Worm (Caenorhabditis elegans) whole organism, L3 larva: ENCODE results near the gene zzz-1.
A peak's percentile ranks its signal among the peaks of the same experiment; 100 is the strongest.

ENCODE experiments used
- ZK546.5 ChIP-seq: sonication (generic microtip); optimal IDR thresholded peaks from 2 replicates; lab custom pipeline; 2017; ENCODE audit warnings: missing biosample characterization, missing genetic modification characterization
- aly-2 ChIP-seq: fragments of 150-350 bp; optimal IDR thresholded peaks from 2 replicates; lab custom pipeline; 2014; ENCODE audit warnings: missing biosample characterization, missing genetic modification characterization
- ama-1 ChIP-seq: fragments of 150-350 bp; optimal IDR thresholded peaks from 2 replicates; lab custom pipeline; 2018
- ceh-16 ChIP-seq: sonication (generic microtip); optimal IDR thresholded peaks from 2 replicates; lab custom pipeline; 2017; ENCODE audit warnings: missing biosample characterization, missing genetic modification characterization
- ceh-82 ChIP-seq: fragments of 150-350 bp; optimal IDR thresholded peaks from 2 replicates; lab custom pipeline; 2014; ENCODE audit warnings: missing biosample characterization, missing genetic modification characterization
- daf-12 ChIP-seq: fragments of 150-350 bp; optimal IDR thresholded peaks from 2 replicates; lab custom pipeline; 2014; ENCODE audit warnings: missing biosample characterization, missing genetic modification reagents, missing genetic modification characterization
- egl-27 ChIP-seq: sonication (generic microtip); optimal IDR thresholded peaks from 4 replicates; lab custom pipeline; 2017; ENCODE audit warnings: missing biosample characterization, missing genetic modification reagents, missing genetic modification characterization
- egl-5 ChIP-seq: fragments of 150-350 bp; optimal IDR thresholded peaks from 2 replicates; lab custom pipeline; 2017; ENCODE audit warnings: missing biosample characterization, missing genetic modification reagents, missing genetic modification characterization, inconsistent platforms
- elt-1 ChIP-seq: fragments of 150-350 bp; optimal IDR thresholded peaks from 2 replicates; lab custom pipeline; 2014; ENCODE audit warnings: missing biosample characterization, missing genetic modification characterization
- elt-2 ChIP-seq: sonication (generic microtip); optimal IDR thresholded peaks from 2 replicates; lab custom pipeline; 2016; ENCODE audit warnings: missing genetic modification reagents, mild to moderate bottlenecking, missing genetic modification characterization, missing compliant biosample characterization
- eor-1 ChIP-seq, 2 experiments: fragments of 150-350 bp; optimal IDR thresholded peaks; 2 replicates each; lab custom pipeline; 2014 to 2018; ENCODE audit warnings: missing biosample characterization in 2 of 2, missing genetic modification characterization in 2 of 2
- fkh-10 ChIP-seq: sonication (generic microtip); optimal IDR thresholded peaks from 2 replicates; lab custom pipeline; 2017; ENCODE audit warnings: missing biosample characterization, missing genetic modification reagents, missing genetic modification characterization
- fkh-2 ChIP-seq: fragments of 150-350 bp; optimal IDR thresholded peaks from 2 replicates; lab custom pipeline; 2014; ENCODE audit warnings: missing biosample characterization, missing genetic modification reagents, missing genetic modification characterization
- fos-1 ChIP-seq: fragments of 150-350 bp; optimal IDR thresholded peaks from 2 replicates; lab custom pipeline; 2014; ENCODE audit warnings: missing biosample characterization, missing genetic modification characterization
- jun-1 ChIP-seq: fragments of 150-350 bp; optimal IDR thresholded peaks from 2 replicates; lab custom pipeline; 2014; ENCODE audit warnings: missing biosample characterization, missing genetic modification reagents, missing genetic modification characterization
- lin-15B ChIP-seq: fragments of 150-350 bp; optimal IDR thresholded peaks from 2 replicates; lab custom pipeline; 2014; ENCODE audit warnings: missing biosample characterization, missing genetic modification characterization
- lin-39 ChIP-seq: fragments of 150-350 bp; optimal IDR thresholded peaks from 2 replicates; lab custom pipeline; 2018; ENCODE audit warnings: missing biosample characterization, missing genetic modification reagents, missing genetic modification characterization
- lsy-12 ChIP-seq: sonication (generic microtip); optimal IDR thresholded peaks from 2 replicates; lab custom pipeline; 2016; ENCODE audit warnings: mild to moderate bottlenecking, missing genetic modification characterization, missing compliant biosample characterization
- mdl-1 ChIP-seq: fragments of 150-350 bp; optimal IDR thresholded peaks from 2 replicates; lab custom pipeline; 2014; ENCODE audit warnings: missing biosample characterization, missing genetic modification characterization
- mml-1 ChIP-seq: fragments of 150-350 bp; sonication (generic microtip); optimal IDR thresholded peaks from 3 replicates; lab custom pipeline; 2014; ENCODE audit warnings: missing biosample characterization, missing genetic modification characterization
- nfya-1 ChIP-seq: sonication (generic microtip); optimal IDR thresholded peaks from 2 replicates; lab custom pipeline; 2017; ENCODE audit warnings: missing genetic modification characterization, mild to moderate bottlenecking, missing compliant biosample characterization, antibody characterized with exemption, moderate library complexity; ENCODE audit not compliant: insufficient read depth
- nhr-11 ChIP-seq: fragments of 150-350 bp; optimal IDR thresholded peaks from 2 replicates; lab custom pipeline; 2014; ENCODE audit warnings: missing biosample characterization, missing genetic modification characterization
- nhr-23 ChIP-seq: fragments of 150-350 bp; optimal IDR thresholded peaks from 2 replicates; lab custom pipeline; 2014; ENCODE audit warnings: missing biosample characterization, missing genetic modification reagents, missing genetic modification characterization
- nhr-237 ChIP-seq: fragments of 150-350 bp; optimal IDR thresholded peaks from 2 replicates; lab custom pipeline; 2014; ENCODE audit warnings: missing biosample characterization, missing genetic modification characterization
- nhr-25 ChIP-seq: sonication (generic microtip); optimal IDR thresholded peaks from 2 replicates; lab custom pipeline; 2017; ENCODE audit warnings: missing biosample characterization, missing genetic modification characterization
- nhr-28 ChIP-seq: fragments of 150-350 bp; optimal IDR thresholded peaks from 2 replicates; lab custom pipeline; 2014; ENCODE audit warnings: missing biosample characterization, missing genetic modification characterization
- nhr-43 ChIP-seq: sonication (generic microtip); optimal IDR thresholded peaks from 2 replicates; lab custom pipeline; 2016; ENCODE audit warnings: mild to moderate bottlenecking, missing genetic modification characterization, missing compliant biosample characterization; ENCODE audit not compliant: poor library complexity, severe bottlenecking
- nhr-77 ChIP-seq: fragments of 150-350 bp; optimal IDR thresholded peaks from 2 replicates; lab custom pipeline; 2014; ENCODE audit warnings: missing biosample characterization, missing genetic modification characterization
- pha-4 ChIP-seq: fragments of 150-350 bp; optimal IDR thresholded peaks from 2 replicates; lab custom pipeline; 2014; ENCODE audit warnings: missing biosample characterization, missing genetic modification reagents, missing genetic modification characterization
- pqm-1 ChIP-seq: fragments of 150-350 bp; optimal IDR thresholded peaks from 2 replicates; lab custom pipeline; 2017; ENCODE audit warnings: missing biosample characterization, missing genetic modification characterization, inconsistent platforms
- sea-2 ChIP-seq: fragments of 150-350 bp; sonication (generic microtip); optimal IDR thresholded peaks from 4 replicates; lab custom pipeline; 2014; ENCODE audit warnings: missing biosample characterization, missing genetic modification reagents, missing genetic modification characterization
- skn-1 ChIP-seq: fragments of 150-350 bp; optimal IDR thresholded peaks from 2 replicates; lab custom pipeline; 2014; ENCODE audit warnings: missing biosample characterization, missing genetic modification characterization
- snpc-4 ChIP-seq: fragments of 150-350 bp; optimal IDR thresholded peaks from 2 replicates; lab custom pipeline; 2014; ENCODE audit warnings: missing biosample characterization, missing genetic modification characterization
- tbx-2 ChIP-seq: sonication (generic microtip); optimal IDR thresholded peaks from 2 replicates; lab custom pipeline; 2016; ENCODE audit warnings: mild to moderate bottlenecking, missing genetic modification characterization, missing compliant biosample characterization
- unc-39 ChIP-seq: sonication (generic microtip); optimal IDR thresholded peaks from 4 replicates; lab custom pipeline; 2017; ENCODE audit warnings: missing biosample characterization, missing genetic modification characterization
- unc-62 ChIP-seq: fragments of 150-350 bp; sonication (generic microtip); optimal IDR thresholded peaks from 4 replicates; lab custom pipeline; 2014; ENCODE audit warnings: missing biosample characterization, missing genetic modification reagents, missing genetic modification characterization
- zag-1 ChIP-seq: fragments of 150-350 bp; optimal IDR thresholded peaks from 2 replicates; lab custom pipeline; 2014; ENCODE audit warnings: missing biosample characterization, missing genetic modification characterization
- ztf-11 ChIP-seq: fragments of 150-350 bp; optimal IDR thresholded peaks from 2 replicates; lab custom pipeline; 2014; ENCODE audit warnings: missing biosample characterization, missing genetic modification characterization
- ztf-4 ChIP-seq: fragments of 150-350 bp; optimal IDR thresholded peaks from 2 replicates; lab custom pipeline; 2014; ENCODE audit warnings: missing biosample characterization, missing genetic modification characterization

zzz-1 gene

DNA sequence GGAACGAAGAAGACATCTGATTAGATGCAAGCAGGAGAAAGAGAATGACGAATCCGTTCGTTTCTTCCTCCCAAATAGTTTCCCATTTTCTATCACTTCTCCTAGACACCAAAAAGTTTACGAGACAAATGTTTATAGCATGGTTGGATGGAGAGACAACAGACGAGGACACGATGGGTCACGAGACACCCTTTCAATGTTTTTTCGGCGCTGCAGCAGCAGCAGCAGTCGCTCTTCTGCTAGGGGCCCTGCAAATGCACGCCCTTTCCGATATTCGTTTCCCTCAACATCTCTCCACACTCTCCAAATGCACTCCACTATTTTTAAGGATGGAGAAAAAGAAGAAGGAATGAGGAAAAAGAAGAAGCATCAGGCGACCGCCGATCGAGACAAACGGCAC, 50.6 kb downstream of the zzz-1 start (continued):
- TF ChIP-seq ZK546.5 (tag; lab: Kevin White, UChicago) = no peak
- TF ChIP-seq elt-1 (tag; lab: Kevin White, UChicago) = no peak
- peak; percentile 56 for TF ChIP-seq nhr-23 (tag; lab: Kevin White, UChicago)
- peak; percentile 66 for TF ChIP-seq zag-1 (tag; lab: Kevin White, UChicago)
- TF ChIP-seq daf-12 = no peak
- TF ChIP-seq mml-1 = no peak
- TF ChIP-seq nhr-77 = no peak
- TF ChIP-seq lin-39 (tag; lab: Kevin White, UChicago) = peak; percentile 87
- no peak for TF ChIP-seq unc-39 (tag; lab: Kevin White, UChicago)
- no peak for TF ChIP-seq nhr-28 (tag; lab: Kevin White, UChicago)
- TF ChIP-seq egl-27 = peak; percentile 62
- peak; percentile 35 for TF ChIP-seq ztf-4 (tag; lab: Kevin White, UChicago)
- peak; percentile 77 for TF ChIP-seq tbx-2 (tag; lab: Kevin White, UChicago)
- TF ChIP-seq ama-1 (lab: Kevin White, UChicago) = peak; percentile 52
- no peak for TF ChIP-seq nhr-237
- peak; percentile 59 for TF ChIP-seq pha-4 (tag; lab: Kevin White, UChicago)

DNA sequence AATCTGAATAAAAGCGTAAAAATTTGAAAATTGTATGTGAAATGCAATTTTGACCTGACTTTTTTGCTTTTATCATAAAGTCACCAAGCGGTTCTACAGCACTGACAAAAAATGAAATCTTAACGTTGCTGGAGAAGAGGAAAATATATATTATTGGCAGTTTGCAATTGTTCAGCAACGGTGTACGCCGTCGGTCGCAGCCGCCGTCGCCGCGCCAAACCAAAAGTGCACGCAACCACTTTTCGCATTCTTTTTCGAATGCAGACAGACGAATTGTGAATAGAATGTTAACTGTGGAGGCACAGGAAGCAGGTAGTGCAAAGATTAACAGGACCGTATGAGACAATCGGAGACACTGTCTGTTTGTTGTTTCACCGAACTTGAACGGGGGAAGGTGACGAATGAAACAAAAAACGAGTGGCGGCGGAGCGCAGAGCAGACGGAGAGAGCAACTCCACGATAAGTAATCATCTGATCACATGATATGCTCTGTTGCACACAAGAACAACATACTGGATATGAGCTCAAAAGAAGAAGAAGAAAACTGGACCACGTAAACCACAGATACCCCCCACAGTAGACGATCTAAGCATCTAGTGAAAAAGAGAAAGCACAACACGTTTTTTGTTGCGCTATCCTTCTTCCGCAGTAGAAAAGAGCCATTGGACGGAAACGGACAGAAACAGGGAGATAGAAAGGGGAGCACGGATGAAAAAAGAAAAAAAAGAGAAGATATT, 51.9 kb downstream of the zzz-1 start:
- TF ChIP-seq eor-1 (tag; optimal IDR thresholded peaks at IDR 0.05; lab: Kevin White, UChicago) = no peak
- no peak for TF ChIP-seq zag-1 (tag; lab: Kevin White, UChicago)
- peak; percentile 10 for TF ChIP-seq jun-1 (tag; lab: Kevin White, UChicago)
- peak; percentile 64 for TF ChIP-seq nhr-11
- peak; percentile 49 for TF ChIP-seq lin-39 (tag; lab: Kevin White, UChicago)
- no peak for TF ChIP-seq fos-1 (tag; lab: Kevin White, UChicago)
- TF ChIP-seq mdl-1 (tag; lab: Kevin White, UChicago) = no peak
- no peak for TF ChIP-seq fkh-2
- TF ChIP-seq nhr-28 (tag; lab: Kevin White, UChicago) = no peak
- no peak for TF ChIP-seq aly-2
- no peak for TF ChIP-seq sea-2 (GFP tag; lab: Kevin White, UChicago)
- peak; percentile 78 for TF ChIP-seq pha-4 (tag; lab: Kevin White, UChicago)
- TF ChIP-seq lin-15B (tag; lab: Kevin White, UChicago) = no peak
- TF ChIP-seq elt-2 = peak; percentile 42
- peak; percentile 47 for TF ChIP-seq ama-1 (lab: Kevin White, UChicago)
- TF ChIP-seq nfya-1 (tag; lab: Kevin White, UChicago) = peak; percentile 15
- TF ChIP-seq lsy-12 (tag; lab: Kevin White, UChicago) = no peak
- no peak for TF ChIP-seq nhr-237
- TF ChIP-seq nhr-23 (tag; lab: Kevin White, UChicago) = no peak
- no peak for TF ChIP-seq ztf-11
- TF ChIP-seq nhr-25 (tag; lab: Kevin White, UChicago) = peak; percentile 10
- TF ChIP-seq ceh-16 (tag; lab: Kevin White, UChicago) = no peak
- no peak for TF ChIP-seq ZK546.5 (tag; lab: Kevin White, UChicago)
- no peak for TF ChIP-seq ztf-4 (tag; lab: Kevin White, UChicago)
- no peak for TF ChIP-seq egl-5 (tag; lab: Kevin White, UChicago)
- no peak for TF ChIP-seq snpc-4
- peak; percentile 58 for TF ChIP-seq pqm-1 (tag; lab: Kevin White, UChicago)
- peak; percentile 23 for TF ChIP-seq fkh-10 (GFP tag; lab: Kevin White, UChicago)
- TF ChIP-seq mml-1 = no peak
- no peak for TF ChIP-seq ceh-82
- no peak for TF ChIP-seq tbx-2 (tag; lab: Kevin White, UChicago)
- no peak for TF ChIP-seq skn-1 (tag; lab: Kevin White, UChicago)
- no peak for TF ChIP-seq elt-1 (tag; lab: Kevin White, UChicago)
- no peak for TF ChIP-seq nhr-43 (tag; lab: Kevin White, UChicago)
- no peak for TF ChIP-seq unc-62 (GFP tag; lab: Kevin White, UChicago)
